Worm (Caenorhabditis elegans): Measurements from ENCODE around the gene D2096.12.
"Not testable (repeated sequence)": the region's sequence is repeated elsewhere in the genome, so short reads cannot be mapped to it uniquely, and the experiment has no call there.

Gene D2096.12

ce11 chrIV:8384737-8385136 lies 21.5 kb downstream of the D2096.12 start:
- TF ChIP-seq Y105C5A.15 (GFP tag; IDR thresholded peaks at IDR 0.05) (no peak), unc-62 (GFP tag; optimal IDR thresholded peaks at IDR 0.05 in 1 of 2) (peak in 1 of 2 experiments; percentile 94), unc-62 (tag; optimal IDR thresholded peaks at IDR 0.05) (no peak)

- TF ChIP-seq aha-1 (tag) (peak; percentile 4), unc-62 (GFP tag; optimal IDR thresholded peaks at IDR 0.05 in 1 of 2) (peak in 1 of 2 experiments; percentile 15), unc-62 (tag; optimal IDR thresholded peaks at IDR 0.05) (no peak), ces-1 (GFP tag; optimal IDR thresholded peaks at IDR 0.05) (peak; percentile 90), ceh-44 (GFP tag; IDR thresholded peaks at IDR 0.05) (no peak), nhr-42 (GFP tag; IDR thresholded peaks at IDR 0.05) (no peak), Y105C5A.15 (GFP tag; IDR thresholded peaks at IDR 0.05) (no peak), ZK546.5 (tag; optimal IDR thresholded peaks at IDR 0.05) (no peak), lim-7 (GFP tag; IDR thresholded peaks at IDR 0.05) (no peak)
Measured at ce11 chrIV:8385662-8386061, 22.4 kb downstream of the D2096.12 start.

ce11 chrIV:8389139-8389538 lies 25.9 kb downstream of the D2096.12 start, which contains the start of gene D2096.10:
D2096.10 (minus strand) TSS chrIV:8389239.
- not testable (repeated sequence) for TF ChIP-seq D1046.2 (GFP tag; IDR thresholded peaks at IDR 0.05); spr-3 (GFP tag; optimal IDR thresholded peaks at IDR 0.05); snpc-4 (tag; optimal IDR thresholded peaks at IDR 0.05)

- TF ChIP-seq aha-1 (tag) (peak; percentile 33), nhr-76 (tag; optimal IDR thresholded peaks at IDR 0.05) (no peak)
Measured at ce11 chrIV:8394105-8394504, 30.8 kb downstream of the D2096.12 start, which contains the start of gene D2096.11. D2096.11 (minus strand) TSS chrIV:8394205.

ce11 chrIV:8396348-8396747 lies 33.1 kb downstream of the D2096.12 start, which contains the start of gene timm-17B.2:
timm-17B.2 (plus strand) TSS chrIV:8396648.
- no peak for TF ChIP-seq daf-12 (tag; optimal IDR thresholded peaks at IDR 0.05)
- peak; percentile 40 for TF ChIP-seq aha-1 (tag)

- TF ChIP-seq ceh-32 (tag; optimal IDR thresholded peaks at IDR 0.05; ENCODE audit: poor library complexity) (no peak), madf-5 (GFP tag; IDR thresholded peaks at IDR 0.05) (no peak), ztf-7 (tag; optimal IDR thresholded peaks at IDR 0.05) (no peak), lin-39 (tag; optimal IDR thresholded peaks at IDR 0.05) (no peak), nhr-25 (tag; optimal IDR thresholded peaks at IDR 0.05; ENCODE audit: borderline replicate concordance, insufficient read depth) (no peak), hmg-1.1 (GFP tag; IDR thresholded peaks at IDR 0.05) (no peak), egl-43 (GFP tag; IDR thresholded peaks at IDR 0.05) (no peak), unc-39 (tag; optimal IDR thresholded peaks at IDR 0.05) (no peak), mdl-1 (tag; optimal IDR thresholded peaks at IDR 0.05) (no peak), lin-13 (GFP tag; optimal IDR thresholded peaks at IDR 0.05) (no peak), sdz-12 (GFP tag; optimal IDR thresholded peaks at IDR 0.05) (no peak), nhr-11 (tag; optimal IDR thresholded peaks at IDR 0.05) (no peak), php-3 (GFP tag; IDR thresholded peaks at IDR 0.05) (no peak), ctbp-1 (GFP tag; IDR thresholded peaks at IDR 0.05) (no peak)
Measured at ce11 chrIV:8397814-8398213, 34.6 kb downstream of the D2096.12 start.

ce11 chrIV:8412538-8412937 lies 49.3 kb downstream of the D2096.12 start:
- TF ChIP-seq saeg-2 (GFP tag; IDR thresholded peaks at IDR 0.05) (0 out of 2 replicates have a peak, but pooled peaks have one; percentile 20), F26F4.8 (GFP tag; conservative IDR thresholded peaks at IDR 0.05) (peak; percentile 90), dmd-6 (GFP tag; IDR thresholded peaks at IDR 0.05) (peak; percentile 36; the same call in 1 of the 2 replicates), nhr-41 (GFP tag; IDR thresholded peaks at IDR 0.05) (peak; percentile 67), F44E2.7 (GFP tag; IDR thresholded peaks at IDR 0.05) (0 out of 2 replicates have a peak, but pooled peaks have one; percentile 19), lim-7 (GFP tag; IDR thresholded peaks at IDR 0.05) (peak; percentile 92), dmd-8 (GFP tag; IDR thresholded peaks at IDR 0.05) (peak; percentile 95), madf-9 (GFP tag; conservative IDR thresholded peaks at IDR 0.05) (peak; percentile 67), aha-1 (tag) (peak; percentile 5), mdt-29 (GFP tag; IDR thresholded peaks at IDR 0.05) (peak; percentile 40; the same call in 1 of the 2 replicates), lin-38 (GFP tag; IDR thresholded peaks at IDR 0.05) (peak; percentile 71), tra-1 (GFP tag; IDR thresholded peaks at IDR 0.05) (0 out of 2 replicates have a peak, but pooled peaks have one; percentile 35), madf-5 (GFP tag; IDR thresholded peaks at IDR 0.05) (0 out of 4 replicates have a peak, but pooled peaks of 1 of the 2 experiments have one; percentile 58), Y48G9A.11 (GFP tag; IDR thresholded peaks at IDR 0.05) (peak; percentile 50), D1046.2 (GFP tag; IDR thresholded peaks at IDR 0.05) (peak; percentile 88; the same call in 1 of the 2 replicates), ctbp-1 (GFP tag; IDR thresholded peaks at IDR 0.05) (peak; percentile 69), vab-7 (GFP tag; IDR thresholded peaks at IDR 0.05) (peak; percentile 71)

All from whole organism, L4 larva.